Fruit fly (Drosophila melanogaster): ENCODE data around the gene Qsox4.

Gene Qsox4

DNA sequence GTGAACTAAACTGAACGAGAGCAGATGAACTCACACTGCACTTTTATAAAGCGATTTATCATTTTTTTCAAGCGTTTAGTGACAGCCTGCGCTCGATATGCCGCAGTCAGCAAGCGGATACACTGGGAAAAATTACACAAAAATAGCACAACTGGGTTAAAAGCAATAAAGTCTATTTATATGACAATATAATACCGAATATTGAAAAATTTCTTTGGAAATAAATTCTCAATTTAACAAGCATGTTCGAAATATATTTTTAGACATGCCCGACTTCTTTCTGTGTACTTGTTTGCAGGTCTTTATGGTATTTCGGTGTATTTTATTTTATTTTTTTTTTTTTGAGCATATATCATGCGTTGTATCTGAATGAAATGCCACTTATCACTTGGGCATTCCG, 11.3 kb downstream of the Qsox4 start (continued):
- TF ChIP-seq CG9215 (GFP tag; IDR thresholded peaks at IDR 0.05), result peak; percentile 20; the same call in 1 of the 2 replicates
- TF ChIP-seq HHEX (GFP tag; optimal IDR thresholded peaks at IDR 0.05), result peak; percentile 43
- peak; percentile 58 for TF ChIP-seq CG10366 (GFP tag; IDR thresholded peaks at IDR 0.05)
- peak; percentile 76 for TF ChIP-seq CG15269 (tag; optimal IDR thresholded peaks at IDR 0.05)
- TF ChIP-seq Dip3 (GFP tag; optimal IDR thresholded peaks at IDR 0.05), result no peak
- no peak for TF ChIP-seq Trl (optimal IDR thresholded peaks at IDR 0.05)
- peak; percentile 49 for TF ChIP-seq Trl (GFP tag; optimal IDR thresholded peaks at IDR 0.05)
- no peak for TF ChIP-seq CG2129 (GFP tag; IDR thresholded peaks at IDR 0.05; ENCODE audit: partially characterized antibody)
- no peak for TF ChIP-seq Ets97D (GFP tag; optimal IDR thresholded peaks at IDR 0.05)
- TF ChIP-seq dimm (GFP tag; IDR thresholded peaks at IDR 0.05), result 0 out of 2 replicates have a peak, but pooled peaks have one; percentile 12
- no peak for TF ChIP-seq ems (GFP tag; optimal IDR thresholded peaks at IDR 0.05)
- TF ChIP-seq nmo (GFP tag; optimal IDR thresholded peaks at IDR 0.05), result peak; percentile 78
- TF ChIP-seq CG17829 (tag; optimal IDR thresholded peaks at IDR 0.05), result peak; percentile 47
- TF ChIP-seq gsb-n (tag; optimal IDR thresholded peaks at IDR 0.05), result peak; percentile 69
- TF ChIP-seq sob (GFP tag; IDR thresholded peaks at IDR 0.05), result no peak
- peak; percentile 44 to 66 for TF ChIP-seq Pdp1 (GFP tag; optimal IDR thresholded peaks at IDR 0.05)
- no peak for TF ChIP-seq CG9876 (GFP tag; optimal IDR thresholded peaks at IDR 0.05)
- peak; percentile 51 for TF ChIP-seq CG1529 (GFP tag; optimal IDR thresholded peaks at IDR 0.05)
- TF ChIP-seq CoRest (tag; optimal IDR thresholded peaks at IDR 0.05), result peak; percentile 71
- peak; percentile 69 for TF ChIP-seq tgo (GFP tag; IDR thresholded peaks at IDR 0.05)
- peak; percentile 41 for TF ChIP-seq sqz (GFP tag; optimal IDR thresholded peaks at IDR 0.05)
- TF ChIP-seq CG1832 (GFP tag; optimal IDR thresholded peaks at IDR 0.05), result no peak
- peak; percentile 18 for TF ChIP-seq CG12744 (GFP tag; optimal IDR thresholded peaks at IDR 0.05)
- TF ChIP-seq Dek (tag; optimal IDR thresholded peaks at IDR 0.05), result peak; percentile 35
- TF ChIP-seq CG31388 (GFP tag; optimal IDR thresholded peaks at IDR 0.05), result peak; percentile 64
- no peak for TF ChIP-seq CG14050 (GFP tag; IDR thresholded peaks at IDR 0.05)
- TF ChIP-seq CG10654 (GFP tag; optimal IDR thresholded peaks at IDR 0.05), result peak; percentile 56
- TF ChIP-seq CG11398 (GFP tag; optimal IDR thresholded peaks at IDR 0.05), result no peak
- no peak for TF ChIP-seq Ada2b (GFP tag; IDR thresholded peaks at IDR 0.05)
- TF ChIP-seq pzg (GFP tag; optimal IDR thresholded peaks at IDR 0.05), result no peak
- TF ChIP-seq fd96Cb (tag; optimal IDR thresholded peaks at IDR 0.05), result peak; percentile 72
- peak; percentile 70; the same call in 2 of the 3 replicates for TF ChIP-seq otp (GFP tag; IDR thresholded peaks at IDR 0.05)
- peak; percentile 66 for TF ChIP-seq CG13424 (tag; optimal IDR thresholded peaks at IDR 0.05)
- TF ChIP-seq Doc2 (GFP tag; IDR thresholded peaks at IDR 0.05), result no peak
- TF ChIP-seq CG8359 (GFP tag; optimal IDR thresholded peaks at IDR 0.05; ENCODE audit: borderline replicate concordance), result no peak
- TF ChIP-seq yki (optimal IDR thresholded peaks at IDR 0.05), result no peak
- TF ChIP-seq Optix (GFP tag; IDR thresholded peaks at IDR 0.05), result peak; percentile 29; the same call in 1 of the 3 replicates
- peak; percentile 65 for TF ChIP-seq CG11504 (tag; optimal IDR thresholded peaks at IDR 0.05)
- 0 out of 2 replicates have a peak, but pooled peaks have one; percentile 38 for TF ChIP-seq onecut (GFP tag; IDR thresholded peaks at IDR 0.05)
- peak; percentile 25 for TF ChIP-seq trem (tag; optimal IDR thresholded peaks at IDR 0.05)
- peak; percentile 62 for TF ChIP-seq Mad (GFP tag; optimal IDR thresholded peaks at IDR 0.05)
- peak; percentile 24; the same call in 1 of the 2 replicates for TF ChIP-seq stc (GFP tag; IDR thresholded peaks at IDR 0.05)
- TF ChIP-seq jing (GFP tag; optimal IDR thresholded peaks at IDR 0.05), result peak; percentile 29
- TF ChIP-seq pita (GFP tag; optimal IDR thresholded peaks at IDR 0.05), result no peak
- TF ChIP-seq CG12219 (GFP tag; optimal IDR thresholded peaks at IDR 0.05), result peak; percentile 57
- TF ChIP-seq CG32532 (GFP tag; IDR thresholded peaks at IDR 0.05), result no peak
- no peak for TF ChIP-seq cas (GFP tag; IDR thresholded peaks at IDR 0.05)
- no peak for TF ChIP-seq CG10565 (GFP tag; optimal IDR thresholded peaks at IDR 0.05)
- no peak for TF ChIP-seq CG34224 (GFP tag; IDR thresholded peaks at IDR 0.05; ENCODE audit: partially characterized antibody)
- no peak for TF ChIP-seq Hand (GFP tag; optimal IDR thresholded peaks at IDR 0.05)
- no peak for TF ChIP-seq MTF-1 (GFP tag; optimal IDR thresholded peaks at IDR 0.05; ENCODE audit: borderline replicate concordance)

Data from whole organism, embryonic.